Worm (Caenorhabditis elegans) whole organism, mixed stage, embryonic: ENCODE results near the gene aat-3.

Source experiments
- M03D4.4 ChIP-seq: sonication (generic microtip); optimal IDR thresholded peaks from 2 replicates; lab custom pipeline; 2017; ENCODE audit warnings: mild to moderate bottlenecking, missing genetic modification characterization, missing compliant biosample characterization
- blmp-1 ChIP-seq: fragments of 150-350 bp; optimal IDR thresholded peaks from 2 replicates; lab custom pipeline; 2014; ENCODE audit warnings: missing biosample characterization, missing genetic modification characterization
- ceh-39 ChIP-seq: fragments of 150-350 bp; optimal IDR thresholded peaks from 2 replicates; lab custom pipeline; 2014; ENCODE audit warnings: missing biosample characterization, missing genetic modification characterization
- ceh-43 ChIP-seq: fragments of 200-800 bp; sonication (Bioruptor generic); optimal IDR thresholded peaks from 2 replicates; lab custom pipeline; 2018; ENCODE audit warnings: mild to moderate bottlenecking, missing genetic modification characterization, moderate library complexity, missing compliant biosample characterization
- ces-1 ChIP-seq: fragments of 150-350 bp; optimal IDR thresholded peaks from 2 replicates; lab custom pipeline; 2014; ENCODE audit warnings: missing biosample characterization, missing genetic modification reagents, missing genetic modification characterization
- cnd-1 ChIP-seq: fragments of 200-800 bp; sonication (Bioruptor generic); optimal IDR thresholded peaks from 2 replicates; lab custom pipeline; 2018; ENCODE audit warnings: mild to moderate bottlenecking, missing genetic modification characterization, missing compliant biosample characterization
- drap-1 ChIP-seq: fragments of 200-800 bp; sonication (Bioruptor generic); optimal IDR thresholded peaks from 3 replicates; lab custom pipeline; 2018; ENCODE audit warnings: mild to moderate bottlenecking, missing genetic modification characterization, missing compliant biosample characterization
- elt-1 ChIP-seq: sonication (generic microtip); optimal IDR thresholded peaks from 2 replicates; lab custom pipeline; 2017; ENCODE audit warnings: missing genetic modification characterization, mild to moderate bottlenecking, missing compliant biosample characterization, antibody characterized with exemption, moderate library complexity, borderline replicate concordance; ENCODE audit not compliant: insufficient read depth
- ham-2 ChIP-seq: fragments of 200-800 bp; sonication (Bioruptor generic); optimal IDR thresholded peaks from 2 replicates; lab custom pipeline; 2018; ENCODE audit warnings: mild to moderate bottlenecking, missing genetic modification characterization, missing compliant biosample characterization
- hlh-1 ChIP-seq: fragments of 150-350 bp; optimal IDR thresholded peaks from 2 replicates; lab custom pipeline; 2014; ENCODE audit warnings: missing biosample characterization, missing genetic modification reagents, missing genetic modification characterization
- lin-13 ChIP-seq: fragments of 150-350 bp; optimal IDR thresholded peaks from 2 replicates; lab custom pipeline; 2014; ENCODE audit warnings: missing biosample characterization, missing genetic modification characterization
- lin-32 ChIP-seq: fragments of 200-800 bp; sonication (Bioruptor generic); optimal IDR thresholded peaks from 2 replicates; lab custom pipeline; 2018; ENCODE audit warnings: mild to moderate bottlenecking, missing genetic modification characterization, missing compliant biosample characterization
- lsy-2 ChIP-seq: fragments of 150-350 bp; optimal IDR thresholded peaks from 2 replicates; lab custom pipeline; 2014; ENCODE audit warnings: missing biosample characterization, missing genetic modification characterization
- mep-1 ChIP-seq: fragments of 150-350 bp; optimal IDR thresholded peaks from 2 replicates; lab custom pipeline; 2017; ENCODE audit warnings: missing biosample characterization, missing genetic modification reagents, missing genetic modification characterization, inconsistent platforms
- mls-2 ChIP-seq: sonication (generic microtip); optimal IDR thresholded peaks from 2 replicates; lab custom pipeline; 2016; ENCODE audit warnings: mild to moderate bottlenecking, missing genetic modification characterization, moderate library complexity, missing compliant biosample characterization
- nhr-12 ChIP-seq: fragments of 150-350 bp; optimal IDR thresholded peaks from 2 replicates; lab custom pipeline; 2014; ENCODE audit warnings: missing biosample characterization, missing genetic modification characterization
- nhr-2 ChIP-seq: fragments of 150-350 bp; optimal IDR thresholded peaks from 2 replicates; lab custom pipeline; 2014; ENCODE audit warnings: missing biosample characterization, missing genetic modification characterization
- nhr-237 ChIP-seq: fragments of 150-350 bp; optimal IDR thresholded peaks from 2 replicates; lab custom pipeline; 2014; ENCODE audit warnings: missing biosample characterization, missing genetic modification characterization
- nhr-28 ChIP-seq: fragments of 150-350 bp; optimal IDR thresholded peaks from 2 replicates; lab custom pipeline; 2014; ENCODE audit warnings: missing biosample characterization, missing genetic modification characterization
- nhr-76 ChIP-seq: sonication (generic microtip); optimal IDR thresholded peaks from 2 replicates; lab custom pipeline; 2017; ENCODE audit warnings: missing biosample characterization, missing genetic modification characterization
- sem-2 ChIP-seq: fragments of 200-800 bp; sonication (Bioruptor generic); optimal IDR thresholded peaks from 2 replicates; lab custom pipeline; 2018; ENCODE audit warnings: mild to moderate bottlenecking, missing genetic modification characterization, missing compliant biosample characterization
- snpc-4 ChIP-seq: fragments of 150-350 bp; optimal IDR thresholded peaks from 2 replicates; lab custom pipeline; 2014; ENCODE audit warnings: missing biosample characterization, missing genetic modification characterization
- sptf-1 ChIP-seq: sonication (generic microtip); optimal IDR thresholded peaks from 2 replicates; lab custom pipeline; 2017; ENCODE audit warnings: mild to moderate bottlenecking, missing genetic modification characterization, moderate library complexity, missing compliant biosample characterization
- tbx-8 ChIP-seq: fragments of 200-800 bp; sonication (Bioruptor generic); optimal IDR thresholded peaks from 2 replicates; lab custom pipeline; 2018; ENCODE audit warnings: mild to moderate bottlenecking, missing genetic modification characterization, moderate library complexity, missing compliant biosample characterization
- unc-120 ChIP-seq: sonication (generic microtip); optimal IDR thresholded peaks from 2 replicates; lab custom pipeline; 2017; ENCODE audit warnings: missing genetic modification characterization, missing compliant biosample characterization; ENCODE audit not compliant: poor library complexity, severe bottlenecking
- unc-39 ChIP-seq: fragments of 150-350 bp; optimal IDR thresholded peaks from 2 replicates; lab custom pipeline; 2014; ENCODE audit warnings: missing biosample characterization, missing genetic modification characterization
- unc-62 ChIP-seq: fragments of 150-350 bp; optimal IDR thresholded peaks from 2 replicates; lab custom pipeline; 2014; ENCODE audit warnings: missing biosample characterization, missing genetic modification reagents, missing genetic modification characterization
- zip-8 ChIP-seq: fragments of 150-350 bp; optimal IDR thresholded peaks from 2 replicates; lab custom pipeline; 2014; ENCODE audit warnings: missing biosample characterization, missing genetic modification characterization
- ztf-11 ChIP-seq: fragments of 150-350 bp; optimal IDR thresholded peaks from 2 replicates; lab custom pipeline; 2014; ENCODE audit warnings: missing biosample characterization, missing genetic modification characterization

aat-3 gene

DNA sequence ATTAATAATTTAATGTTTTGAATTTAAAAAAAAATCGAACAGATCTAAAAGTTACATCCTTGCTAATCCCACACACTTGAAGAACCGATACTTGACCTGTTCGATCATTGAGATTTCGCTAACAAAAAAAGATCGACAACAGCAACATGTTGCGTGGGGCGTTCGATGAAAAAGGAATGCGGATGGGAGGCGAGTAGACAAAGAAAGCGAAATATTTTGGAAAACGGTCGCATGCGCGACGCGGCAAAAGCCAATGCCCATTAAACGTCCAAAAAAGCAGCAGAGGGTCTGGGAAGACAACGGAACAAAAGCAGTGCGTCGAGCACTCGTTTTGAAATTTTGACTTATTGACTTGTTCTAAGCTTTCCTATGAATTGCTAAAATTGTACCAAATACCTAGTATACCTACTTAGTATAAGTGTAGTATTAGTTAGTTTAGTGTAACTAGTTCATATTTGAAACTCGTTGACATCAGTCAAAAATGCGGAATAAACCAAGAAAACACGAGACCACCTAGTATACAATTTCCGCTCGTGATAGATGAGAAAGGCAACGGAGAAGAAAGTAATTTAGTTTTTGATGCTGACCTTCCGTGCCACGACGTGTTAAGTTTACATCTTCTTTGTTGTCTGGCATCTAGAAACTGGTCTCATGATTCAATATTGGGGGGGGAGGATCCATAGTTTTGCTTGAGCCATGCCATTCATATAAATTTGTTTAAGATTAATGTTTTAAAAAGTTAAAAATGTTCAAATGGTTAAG, 29.9 kb downstream of the aat-3 start:
- TF ChIP-seq ceh-39 (tag; lab: Kevin White, UChicago) = no peak
- TF ChIP-seq hlh-1 (tag; lab: Kevin White, UChicago) = no peak
- no peak for TF ChIP-seq ceh-43 (GFP tag; lab: Kevin White, UChicago)
- TF ChIP-seq lin-32 = no peak
- no peak for TF ChIP-seq mls-2 (tag; lab: Kevin White, UChicago)
- TF ChIP-seq nhr-28 = no peak
- TF ChIP-seq sem-2 (GFP tag; lab: Kevin White, UChicago) = no peak
- no peak for TF ChIP-seq drap-1
- TF ChIP-seq unc-62 = no peak
- no peak for TF ChIP-seq snpc-4 (tag; lab: Kevin White, UChicago)

ce11 chrX:2583135-2583683, 31.1 kb downstream of the aat-3 start:
- TF ChIP-seq cnd-1 (tag; lab: Kevin White, UChicago) = peak; percentile 49
- TF ChIP-seq nhr-2 (tag; lab: Kevin White, UChicago) = peak; percentile 61
- no peak for TF ChIP-seq lin-32
- peak; percentile 71 for TF ChIP-seq mls-2 (tag; lab: Kevin White, UChicago)
- TF ChIP-seq sptf-1 (tag; lab: Kevin White, UChicago) = peak; percentile 59
- peak; percentile 96 for TF ChIP-seq ham-2 (GFP tag; lab: Kevin White, UChicago)
- TF ChIP-seq M03D4.4 (tag; lab: Kevin White, UChicago) = peak; percentile 4
- TF ChIP-seq unc-62 = no peak
- TF ChIP-seq zip-8 (tag; lab: Kevin White, UChicago) = no peak
- TF ChIP-seq lsy-2 (tag; lab: Kevin White, UChicago) = no peak

DNA sequence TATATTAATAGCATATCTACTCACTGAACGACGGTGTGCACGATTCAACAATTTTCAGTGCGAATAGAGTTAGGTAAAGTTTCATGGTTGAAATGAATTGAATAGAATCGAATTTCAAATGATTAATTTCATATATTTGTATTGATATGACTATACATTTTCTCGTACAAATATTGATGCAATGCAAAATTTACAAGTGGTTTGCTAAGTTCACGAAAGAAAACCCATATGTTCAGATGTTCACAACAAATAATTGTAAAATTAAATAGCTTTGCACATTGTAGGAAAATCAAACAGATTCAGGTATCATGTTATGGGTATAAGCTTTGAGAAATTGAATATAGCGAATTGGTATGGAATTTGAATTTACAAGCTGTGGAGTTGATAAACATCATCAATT, 33.6 kb downstream of the aat-3 start, which contains the start of gene H01M10.2:
Gene H01M10.2 (minus strand): TSS at position 101 of the 400 bp plus-strand sequence.
- TF ChIP-seq mep-1 (tag; lab: Kevin White, UChicago) (no peak), mls-2 (tag; lab: Kevin White, UChicago) (no peak), ceh-43 (GFP tag; lab: Kevin White, UChicago) (no peak), lin-32 (no peak), hlh-1 (tag; lab: Kevin White, UChicago) (no peak), snpc-4 (tag; lab: Kevin White, UChicago) (no peak), ztf-11 (tag; lab: Kevin White, UChicago) (no peak), nhr-237 (tag; lab: Kevin White, UChicago) (no peak), nhr-2 (tag; lab: Kevin White, UChicago) (no peak), sptf-1 (tag; lab: Kevin White, UChicago) (no peak), M03D4.4 (tag; lab: Kevin White, UChicago) (no peak), unc-62 (no peak), nhr-12 (tag; lab: Kevin White, UChicago) (no peak), lsy-2 (tag; lab: Kevin White, UChicago) (no peak)

DNA sequence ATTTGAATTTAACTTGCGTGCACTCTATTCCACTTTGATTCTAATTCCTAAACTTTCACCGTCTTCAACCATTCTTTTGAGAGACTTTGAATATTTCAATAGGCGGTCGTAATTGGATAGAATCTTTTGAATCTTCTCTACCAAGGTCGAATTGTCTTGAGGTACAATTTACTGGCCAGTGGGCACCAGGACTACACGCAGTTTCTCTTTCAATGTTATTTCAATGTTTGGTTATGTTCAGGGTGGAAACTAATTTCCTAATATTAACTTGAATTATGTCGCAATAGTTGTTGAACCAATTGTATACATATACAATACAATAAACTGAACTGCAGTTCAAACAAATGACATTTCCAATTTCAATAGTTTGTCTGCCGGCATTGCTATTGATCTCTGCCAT, 36.0 kb downstream of the aat-3 start:
- TF ChIP-seq mep-1 (tag; lab: Kevin White, UChicago) = no peak
- no peak for TF ChIP-seq unc-39 (tag; lab: Kevin White, UChicago)
- no peak for TF ChIP-seq unc-62
- no peak for TF ChIP-seq nhr-237 (tag; lab: Kevin White, UChicago)
- TF ChIP-seq M03D4.4 (tag; lab: Kevin White, UChicago) = no peak
- no peak for TF ChIP-seq ces-1 (GFP tag; lab: Kevin White, UChicago)
- TF ChIP-seq nhr-76 (tag; lab: Kevin White, UChicago) = no peak
- TF ChIP-seq unc-120 (tag; lab: Kevin White, UChicago) = no peak
- TF ChIP-seq lin-13 (tag; lab: Kevin White, UChicago) = no peak
- no peak for TF ChIP-seq hlh-1 (tag; lab: Kevin White, UChicago)
- TF ChIP-seq nhr-2 (tag; lab: Kevin White, UChicago) = no peak
- TF ChIP-seq nhr-28 = no peak
- TF ChIP-seq tbx-8 (GFP tag; lab: Kevin White, UChicago) = no peak
- no peak for TF ChIP-seq blmp-1 (tag; lab: Kevin White, UChicago)
- no peak for TF ChIP-seq drap-1

ce11 chrX:2590023-2590422, 38.0 kb downstream of the aat-3 start:
- TF ChIP-seq unc-62 (no peak), elt-1 (no peak), nhr-2 (tag; lab: Kevin White, UChicago) (no peak)
